Fruit fly (Drosophila melanogaster) whole organism, embryonic: ENCODE data around the gene mgr.

Source experiments
- Asciz ChIP-seq: fragments of 200-800 bp; sonication (Bioruptor generic); optimal IDR thresholded peaks from 2 replicates; lab custom pipeline; 2017; ENCODE audit warnings: missing biosample characterization, mild to moderate bottlenecking, missing genetic modification characterization, missing genetic modification reagents
- Atf-2 ChIP-seq: fragments of 200-800 bp; sonication (Bioruptor generic); optimal IDR thresholded peaks from 2 replicates; lab custom pipeline; 2016; ENCODE audit warnings: missing biosample characterization, missing genetic modification characterization
- Atf6 ChIP-seq: fragments of 200-800 bp; sonication (Bioruptor generic); IDR thresholded peaks from 2 replicates; pipeline ENCODE4 v1.3.6; 2022; ENCODE audit warnings: missing biosample characterization, missing genetic modification characterization
- Awh ChIP-seq: fragments of 200-800 bp; sonication (Bioruptor generic); IDR thresholded peaks from 2 replicates; pipeline ENCODE4, ENCODE4 v1.3.6; 2022; ENCODE audit warnings: missing biosample characterization, missing genetic modification characterization
- B-H2 ChIP-seq: fragments of 200-800 bp; sonication (Bioruptor generic); optimal IDR thresholded peaks from 2 replicates; lab custom pipeline; 2018; ENCODE audit warnings: missing biosample characterization, mild to moderate bottlenecking, missing genetic modification characterization
- Bgb ChIP-seq: fragments of 200-800 bp; sonication (Bioruptor generic); IDR thresholded peaks from 2 replicates; pipeline ENCODE4 v1.3.6; 2022; ENCODE audit warnings: missing biosample characterization, missing genetic modification characterization; ENCODE audit not compliant: partially characterized antibody
- CG10147 ChIP-seq: fragments of 200-800 bp; sonication (Bioruptor generic); optimal IDR thresholded peaks from 2 replicates; lab custom pipeline; 2019; ENCODE audit warnings: missing biosample characterization, mild to moderate bottlenecking, missing genetic modification characterization, moderate library complexity
- CG10274 ChIP-seq: fragments of 200-800 bp; sonication (Bioruptor generic); optimal IDR thresholded peaks from 3 replicates; lab custom pipeline; 2017; ENCODE audit warnings: missing biosample characterization, mild to moderate bottlenecking, missing genetic modification characterization
- CG11085 ChIP-seq: fragments of 200-800 bp; sonication (Bioruptor generic); IDR thresholded peaks from 2 replicates; pipeline ENCODE4 v1.3.6; 2022; ENCODE audit warnings: missing biosample characterization, missing genetic modification characterization
- CG12104 ChIP-seq: fragments of 200-800 bp; sonication (Bioruptor generic); optimal IDR thresholded peaks from 3 replicates; lab custom pipeline; 2016; ENCODE audit warnings: missing biosample characterization, missing genetic modification characterization
- CG1233 ChIP-seq: fragments of 200-800 bp; sonication (Bioruptor generic); optimal IDR thresholded peaks from 4 replicates; lab custom pipeline; 2018; ENCODE audit warnings: missing biosample characterization, mild to moderate bottlenecking, missing genetic modification characterization
- CG12391 ChIP-seq: fragments of 200-800 bp; sonication (Bioruptor generic); optimal IDR thresholded peaks from 3 replicates; lab custom pipeline; 2018; ENCODE audit warnings: missing biosample characterization, mild to moderate bottlenecking, missing genetic modification characterization, moderate library complexity
- CG13123 ChIP-seq: fragments of 200-800 bp; sonication (Bioruptor generic); optimal IDR thresholded peaks from 2 replicates; lab custom pipeline; 2016; ENCODE audit warnings: missing biosample characterization, missing genetic modification characterization
- CG14050 ChIP-seq: fragments of 200-800 bp; sonication (Bioruptor generic); IDR thresholded peaks from 3 replicates; pipeline ENCODE4 v1.3.6; 2022; ENCODE audit warnings: missing biosample characterization, missing genetic modification characterization
- CG14667 ChIP-seq: fragments of 200-800 bp; sonication (Bioruptor generic); IDR thresholded peaks from 2 replicates; pipeline ENCODE4 v1.3.6; 2022; ENCODE audit warnings: missing biosample characterization, missing genetic modification characterization
- CG15073 ChIP-seq: fragments of 200-800 bp; sonication (Bioruptor generic); optimal IDR thresholded peaks from 2 replicates; lab custom pipeline; 2016; ENCODE audit warnings: missing biosample characterization, missing genetic modification characterization
- CG17612 ChIP-seq: fragments of 200-800 bp; sonication (Bioruptor generic); IDR thresholded peaks from 2 replicates; pipeline ENCODE4 v1.3.6; 2022; ENCODE audit warnings: missing biosample characterization, missing genetic modification characterization
- CG17912 ChIP-seq: fragments of 200-800 bp; sonication (Bioruptor generic); optimal IDR thresholded peaks from 2 replicates; lab custom pipeline; 2018; ENCODE audit warnings: missing biosample characterization, mild to moderate bottlenecking, missing genetic modification characterization
- CG33557 ChIP-seq: fragments of 200-800 bp; sonication (Bioruptor generic); optimal IDR thresholded peaks from 2 replicates; lab custom pipeline; 2019; ENCODE audit warnings: missing biosample characterization, mild to moderate bottlenecking, missing genetic modification characterization, moderate library complexity
- CG3726 ChIP-seq: fragments of 200-800 bp; sonication (Bioruptor generic); IDR thresholded peaks from 3 replicates; pipeline ENCODE4, ENCODE4 v1.3.6; 2022; ENCODE audit warnings: missing biosample characterization, missing genetic modification characterization
- CG4707 ChIP-seq: fragments of 200-800 bp; sonication (Bioruptor generic); optimal IDR thresholded peaks from 2 replicates; lab custom pipeline; 2018; ENCODE audit warnings: missing biosample characterization, mild to moderate bottlenecking, missing genetic modification characterization, moderate library complexity
- CG6689 ChIP-seq: fragments of 200-800 bp; sonication (Bioruptor generic); IDR thresholded peaks from 2 replicates; pipeline ENCODE4 v1.3.6; 2022; ENCODE audit warnings: missing biosample characterization, missing genetic modification characterization
- CG6813 ChIP-seq: fragments of 200-800 bp; sonication (Bioruptor generic); optimal IDR thresholded peaks from 2 replicates; lab custom pipeline; 2017; ENCODE audit warnings: missing biosample characterization, missing genetic modification characterization, mild to moderate bottlenecking, moderate library complexity, missing genetic modification reagents
- CG7786 ChIP-seq: fragments of 200-800 bp; sonication (Bioruptor generic); optimal IDR thresholded peaks from 2 replicates; lab custom pipeline; 2016; ENCODE audit warnings: missing biosample characterization, missing genetic modification characterization
- CoRest ChIP-seq: fragments of 200-800 bp; sonication (Bioruptor generic); optimal IDR thresholded peaks from 3 replicates; lab custom pipeline; 2018; ENCODE audit warnings: missing biosample characterization, mild to moderate bottlenecking, missing genetic modification characterization, moderate library complexity
- Dfd ChIP-seq, 2 experiments: fragments of >200 bp; optimal IDR thresholded peaks; 2 replicates each; lab custom pipeline; 2017; ENCODE audit warnings: missing biosample characterization in 2 of 2, missing genetic modification characterization in 2 of 2
- Dp ChIP-seq: fragments of 200-800 bp; sonication (Bioruptor generic); optimal IDR thresholded peaks from 2 replicates; lab custom pipeline; 2018; ENCODE audit warnings: missing biosample characterization, mild to moderate bottlenecking, missing genetic modification characterization, moderate library complexity
- Drgx ChIP-seq: fragments of 200-800 bp; sonication (Bioruptor generic); IDR thresholded peaks from 2 replicates; pipeline ENCODE4 v1.3.6; 2022; ENCODE audit warnings: missing biosample characterization, missing genetic modification characterization
- H15 ChIP-seq: fragments of 200-800 bp; sonication (Bioruptor generic); IDR thresholded peaks from 3 replicates; pipeline ENCODE4 v1.3.6; 2022; ENCODE audit warnings: missing biosample characterization, missing genetic modification characterization
- Hmx ChIP-seq: fragments of 200-800 bp; sonication (Bioruptor generic); optimal IDR thresholded peaks from 2 replicates; lab custom pipeline; 2016; ENCODE audit warnings: missing biosample characterization, missing genetic modification characterization
- Med ChIP-seq: fragments of 200-800 bp; sonication (Bioruptor generic); peaks from one replicate; lab custom pipeline; 2016; ENCODE audit warnings: missing biosample characterization, missing genetic modification characterization, mild to moderate bottlenecking, inconsistent platforms, moderate library complexity
- Nf-YA ChIP-seq: fragments of 200-800 bp; sonication (Bioruptor generic); IDR thresholded peaks from 2 replicates; pipeline ENCODE4 v1.3.6; 2022; ENCODE audit warnings: missing biosample characterization, missing genetic modification characterization
- Ptx1 ChIP-seq: fragments of 200-800 bp; sonication (Bioruptor generic); IDR thresholded peaks from 2 replicates; pipeline ENCODE4 v1.3.6; 2022; ENCODE audit warnings: missing biosample characterization, missing genetic modification characterization
- Taf1 ChIP-seq: fragments of 200-800 bp; sonication (Bioruptor generic); IDR thresholded peaks from 2 replicates; pipeline ENCODE4 v1.3.6; 2022; ENCODE audit warnings: missing biosample characterization, missing genetic modification characterization
- YL-1 ChIP-seq: fragments of 200-800 bp; sonication (Bioruptor generic); optimal IDR thresholded peaks from 3 replicates; lab custom pipeline; 2017; ENCODE audit warnings: missing biosample characterization, mild to moderate bottlenecking, missing genetic modification characterization
- al ChIP-seq: fragments of 200-800 bp; sonication (Bioruptor generic); IDR thresholded peaks from 2 replicates; pipeline ENCODE4 v1.3.6; 2022; ENCODE audit warnings: missing biosample characterization, missing genetic modification characterization
- cad ChIP-seq: fragments of >200 bp; optimal IDR thresholded peaks from 2 replicates; lab custom pipeline; 2017; ENCODE audit warnings: missing biosample characterization, missing genetic modification characterization
- dimm ChIP-seq: fragments of 200-800 bp; sonication (Bioruptor generic); IDR thresholded peaks from 2 replicates; pipeline ENCODE4 v1.3.6; 2022; ENCODE audit warnings: missing biosample characterization, missing genetic modification characterization
- exex ChIP-seq: fragments of 200-800 bp; sonication (Bioruptor generic); optimal IDR thresholded peaks from 4 replicates; lab custom pipeline; 2018; ENCODE audit warnings: missing biosample characterization, mild to moderate bottlenecking, missing genetic modification characterization, moderate library complexity
- fru ChIP-seq: fragments of >200 bp; optimal IDR thresholded peaks from 2 replicates; lab custom pipeline; 2017
- hb ChIP-seq: fragments of 200-800 bp; sonication (Bioruptor generic); IDR thresholded peaks from 3 replicates; pipeline ENCODE4 v1.3.6; 2022; ENCODE audit warnings: missing biosample characterization, missing genetic modification characterization; ENCODE audit not compliant: partially characterized antibody
- her ChIP-seq: fragments of 200-800 bp; sonication (Bioruptor generic); optimal IDR thresholded peaks from 2 replicates; lab custom pipeline; 2016; ENCODE audit warnings: missing biosample characterization, missing genetic modification characterization
- lilli ChIP-seq: fragments of 200-800 bp; sonication (Bioruptor generic); optimal IDR thresholded peaks from 3 replicates; lab custom pipeline; 2016; ENCODE audit warnings: missing biosample characterization, missing genetic modification characterization
- lmd ChIP-seq: fragments of 200-800 bp; sonication (Bioruptor generic); IDR thresholded peaks from 2 replicates; pipeline ENCODE4 v1.3.6; 2022; ENCODE audit warnings: missing biosample characterization, missing genetic modification characterization
- onecut ChIP-seq: fragments of 200-800 bp; sonication (Bioruptor generic); IDR thresholded peaks from 2 replicates; pipeline ENCODE4 v1.3.6; 2022; ENCODE audit warnings: missing biosample characterization, missing genetic modification characterization
- peb ChIP-seq: fragments of 200-800 bp; sonication (Bioruptor generic); IDR thresholded peaks from 2 replicates; pipeline ENCODE4 v1.3.6; 2022; ENCODE audit warnings: missing biosample characterization, missing genetic modification characterization
- pita ChIP-seq: fragments of 200-800 bp; sonication (Bioruptor generic); optimal IDR thresholded peaks from 2 replicates; lab custom pipeline; 2017; ENCODE audit warnings: missing biosample characterization, mild to moderate bottlenecking, missing genetic modification characterization
- pros ChIP-seq: fragments of 200-800 bp; sonication (Bioruptor generic); optimal IDR thresholded peaks from 3 replicates; lab custom pipeline; 2019; ENCODE audit warnings: missing biosample characterization, mild to moderate bottlenecking, missing genetic modification characterization, moderate library complexity
- sim ChIP-seq: fragments of 200-800 bp; sonication (Bioruptor generic); IDR thresholded peaks from 2 replicates; pipeline ENCODE4 v1.3.6; 2022; ENCODE audit warnings: missing biosample characterization, missing genetic modification characterization
- sisA ChIP-seq: fragments of 200-800 bp; sonication (Bioruptor generic); IDR thresholded peaks from 2 replicates; pipeline ENCODE4 v1.3.6; 2022; ENCODE audit warnings: missing biosample characterization, missing genetic modification characterization
- sob ChIP-seq: fragments of 200-800 bp; sonication (Bioruptor generic); IDR thresholded peaks from 2 replicates; pipeline ENCODE4 v1.3.6; 2022; ENCODE audit warnings: missing biosample characterization, missing genetic modification characterization
- ssp ChIP-seq: fragments of 200-800 bp; sonication (Bioruptor generic); IDR thresholded peaks from 2 replicates; pipeline ENCODE4 v1.3.6; 2022; ENCODE audit warnings: missing biosample characterization, missing genetic modification characterization
- unpg ChIP-seq: fragments of 200-800 bp; sonication (Bioruptor generic); optimal IDR thresholded peaks from 3 replicates; lab custom pipeline; 2018; ENCODE audit warnings: missing biosample characterization, mild to moderate bottlenecking, missing genetic modification characterization, moderate library complexity
- wor ChIP-seq: fragments of 200-800 bp; sonication (Bioruptor generic); IDR thresholded peaks from 2 replicates; pipeline ENCODE4 v1.3.6; 2022; ENCODE audit warnings: missing biosample characterization, missing genetic modification characterization

Gene mgr

DNA sequence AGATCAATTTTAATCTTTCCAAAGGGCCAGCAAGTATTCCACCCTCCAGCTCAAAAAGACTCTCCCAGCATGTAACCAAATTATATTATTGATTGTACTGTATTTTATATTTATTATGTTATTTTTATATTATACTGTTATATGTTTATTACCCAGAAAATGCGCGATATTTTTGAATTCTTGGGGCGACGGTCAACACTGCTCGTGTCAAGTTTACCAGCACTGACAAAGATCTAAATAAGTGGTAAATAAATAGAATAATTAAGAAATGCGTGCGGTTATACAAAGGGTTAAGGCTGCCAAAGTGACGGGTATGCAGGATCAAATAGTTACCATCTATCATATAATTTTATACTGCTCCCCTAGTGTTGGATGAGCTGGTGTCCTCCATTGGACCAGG lies 20.1 kb upstream of the mgr start, which contains the start of gene Dtd (continued):
- no peak for TF ChIP-seq pita (GFP tag; lab: Kevin White, UChicago)
- TF ChIP-seq Dfd (GFP tag; optimal IDR thresholded peaks at IDR 0.05; lab: Kevin White, UChicago) = no peak
- TF ChIP-seq cad = no peak
- TF ChIP-seq Med (GFP tag; lab: Kevin White, UChicago) = peak; percentile 71
- no peak for TF ChIP-seq her
- no peak for TF ChIP-seq onecut (GFP tag; lab: Robert Waterston, UW)
- peak; percentile 85 for TF ChIP-seq Dp (GFP tag; lab: Kevin White, UChicago)
- TF ChIP-seq lilli = peak; percentile 16
- no peak for TF ChIP-seq CG10274
- peak; percentile 16; the same call in 1 of the 2 replicates for TF ChIP-seq Taf1 (GFP tag; lab: Robert Waterston, UW)
- TF ChIP-seq lmd = no peak
- TF ChIP-seq Nf-YA (GFP tag; lab: Robert Waterston, UW) = no peak
- no peak for TF ChIP-seq CG17912 (GFP tag; lab: Kevin White, UChicago)
- TF ChIP-seq wor (GFP tag; lab: Robert Waterston, UW) = no peak
- TF ChIP-seq peb = no peak
- TF ChIP-seq pros (GFP tag; lab: Kevin White, UChicago) = no peak
- TF ChIP-seq Awh (GFP tag; lab: Robert Waterston, UW) = no peak
- no peak for TF ChIP-seq CG1233 (GFP tag; lab: Kevin White, UChicago)
- TF ChIP-seq CG6813 = no peak
- no peak for TF ChIP-seq H15 (GFP tag; lab: Robert Waterston, UW)
- TF ChIP-seq Ptx1 = no peak
- no peak for TF ChIP-seq dimm (GFP tag; lab: Robert Waterston, UW)
- no peak for TF ChIP-seq Hmx
- TF ChIP-seq CG7786 (GFP tag; lab: Kevin White, UChicago) = no peak
- TF ChIP-seq Atf-2 (GFP tag; lab: Kevin White, UChicago) = no peak
- TF ChIP-seq Atf6 = no peak
- no peak for TF ChIP-seq CG10147 (GFP tag; lab: Kevin White, UChicago)
- no peak for TF ChIP-seq hb (GFP tag; lab: Robert Waterston, UW)
- no peak for TF ChIP-seq unpg (GFP tag; lab: Kevin White, UChicago)
- no peak for TF ChIP-seq CG12104 (GFP tag; lab: Kevin White, UChicago)
- TF ChIP-seq fru (lab: Kevin White, UChicago) = no peak
- TF ChIP-seq CG17612 (GFP tag; lab: Robert Waterston, UW) = no peak
- no peak for TF ChIP-seq CoRest
- TF ChIP-seq CG14050 = no peak
- no peak for TF ChIP-seq ssp
- TF ChIP-seq B-H2 (GFP tag; lab: Kevin White, UChicago) = peak; percentile 28
- no peak for TF ChIP-seq CG6689 (GFP tag; lab: Robert Waterston, UW)
- no peak for TF ChIP-seq sim (GFP tag; lab: Robert Waterston, UW)
- no peak for TF ChIP-seq Asciz (GFP tag; lab: Kevin White, UChicago)
- no peak for TF ChIP-seq al
- TF ChIP-seq YL-1 (GFP tag; lab: Kevin White, UChicago) = peak; percentile 7
- no peak for TF ChIP-seq CG4707 (GFP tag; lab: Kevin White, UChicago)
- TF ChIP-seq sisA (GFP tag; lab: Robert Waterston, UW) = no peak
- no peak for TF ChIP-seq CG3726 (GFP tag; lab: Robert Waterston, UW)
- no peak for TF ChIP-seq Drgx (GFP tag; lab: Robert Waterston, UW)
- TF ChIP-seq CG33557 (GFP tag; lab: Kevin White, UChicago) = no peak
- no peak for TF ChIP-seq Bgb (GFP tag; lab: Robert Waterston, UW)
- TF ChIP-seq sob (GFP tag; lab: Robert Waterston, UW) = 0 out of 2 replicates have a peak, but pooled peaks have one; percentile 8
- TF ChIP-seq CG12391 (tag; lab: Kevin White, UChicago) = no peak
- no peak for TF ChIP-seq CG14667 (GFP tag; lab: Robert Waterston, UW)
- no peak for TF ChIP-seq CG13123 (GFP tag; lab: Kevin White, UChicago)
- no peak for TF ChIP-seq exex (tag; lab: Kevin White, UChicago)
- TF ChIP-seq CG11085 (GFP tag; lab: Robert Waterston, UW) = no peak
- no peak for TF ChIP-seq CG15073 (GFP tag; lab: Kevin White, UChicago)
